Worm (Caenorhabditis elegans): ENCODE measurements around the gene ZK637.12.

DNA sequence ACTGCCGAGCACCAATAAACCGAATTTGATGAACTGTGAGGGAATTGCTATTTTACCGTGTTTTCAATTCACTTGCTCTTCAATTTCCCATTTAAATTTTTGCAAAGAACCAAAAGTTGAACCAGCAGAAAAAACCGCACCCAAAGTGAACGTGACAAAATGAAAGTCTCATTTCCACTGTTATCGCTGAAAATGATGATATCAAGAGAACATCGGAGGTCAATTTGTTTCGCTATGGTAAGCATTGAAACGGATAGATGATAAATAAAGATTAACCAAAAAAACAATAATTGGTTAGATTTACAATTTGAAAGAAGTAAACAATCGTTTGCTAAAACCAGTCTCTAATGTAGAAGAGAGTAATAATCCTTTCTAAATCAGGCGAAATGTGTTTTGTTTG, 1.5 kb downstream of the ZK637.12 start:
- no peak for TF ChIP-seq ama-1 (optimal IDR thresholded peaks at IDR 0.05)
- TF ChIP-seq scrt-1 (GFP tag; IDR thresholded peaks at IDR 0.05) = no peak
- TF ChIP-seq tbx-11 (GFP tag; IDR thresholded peaks at IDR 0.05) = no peak
- TF ChIP-seq B0310.2 (tag; optimal IDR thresholded peaks at IDR 0.05) = no peak
- no peak for TF ChIP-seq ets-7 (tag; optimal IDR thresholded peaks at IDR 0.05)
- TF ChIP-seq pes-1 (GFP tag; IDR thresholded peaks at IDR 0.05) = no peak
- no peak for TF ChIP-seq ceh-36 (tag; optimal IDR thresholded peaks at IDR 0.05)
- TF ChIP-seq flt-1 (GFP tag; IDR thresholded peaks at IDR 0.05) = no peak
- TF ChIP-seq tbx-37 (GFP tag; conservative IDR thresholded peaks at IDR 0.05) = no peak
- TF ChIP-seq ceh-13 (GFP tag; optimal IDR thresholded peaks at IDR 0.05) = no peak

Data from whole organism, early embryonic.